Worm (Caenorhabditis elegans) whole organism, L3 larva: ENCODE data around the gene dmd-5.

Experiments used
- elt-2 ChIP-seq: sonication (generic microtip); optimal IDR thresholded peaks from 2 replicates; lab custom pipeline; 2016; ENCODE audit warnings: missing genetic modification reagents, mild to moderate bottlenecking, missing genetic modification characterization, missing compliant biosample characterization
- lin-39 ChIP-seq: fragments of 150-350 bp; optimal IDR thresholded peaks from 2 replicates; lab custom pipeline; 2018; ENCODE audit warnings: missing biosample characterization, missing genetic modification reagents, missing genetic modification characterization

DNA sequence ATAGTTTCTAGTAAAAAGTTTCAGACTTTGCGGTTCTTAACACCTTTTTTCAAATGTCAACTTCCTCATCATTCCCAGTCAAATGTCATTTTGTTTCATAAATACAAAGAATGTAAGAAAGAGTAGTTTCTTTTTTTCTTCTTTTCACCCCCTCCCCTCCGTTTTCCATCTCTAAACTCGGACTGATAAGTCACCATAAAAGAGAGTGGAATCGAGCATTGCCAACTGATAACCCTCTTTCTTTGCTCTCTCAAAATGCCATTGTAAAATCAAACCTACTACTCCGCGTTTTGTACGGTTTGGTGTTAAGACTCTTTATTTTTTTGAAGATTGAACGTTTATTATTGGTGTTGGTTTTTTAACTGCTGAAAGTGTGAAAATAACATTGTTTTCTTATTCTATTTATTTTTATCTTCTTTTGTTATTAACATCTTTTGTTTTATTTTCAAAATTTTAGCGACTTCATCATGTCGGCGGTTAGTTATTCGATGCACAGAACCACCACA lies 24.2 kb downstream of the dmd-5 start, which contains the start of gene ifb-2:
- no peak for TF ChIP-seq lin-39 (tag; lab: Kevin White, UChicago)
- TF ChIP-seq elt-2 (tag; lab: Kevin White, UChicago), result peak; percentile 96
